Worm (Caenorhabditis elegans): Measurements from ENCODE around the gene Y75B8A.13.

ce11 chrIII:12230195-12230594 is 14.7 kb upstream of the Y75B8A.13 start:
- TF ChIP-seq T22C8.4 (GFP tag; IDR thresholded peaks at IDR 0.05) (no peak), flt-1 (GFP tag; IDR thresholded peaks at IDR 0.05) (no peak), ztf-29 (GFP tag; IDR thresholded peaks at IDR 0.05) (no peak), med-1 (GFP tag; optimal IDR thresholded peaks at IDR 0.05; ENCODE audit: insufficient read depth) (no peak), ztf-23 (GFP tag; IDR thresholded peaks at IDR 0.05) (no peak), tab-1 (GFP tag; IDR thresholded peaks at IDR 0.05) (no peak), klf-2 (GFP tag; conservative IDR thresholded peaks at IDR 0.05) (no peak), ref-1 (GFP tag; conservative IDR thresholded peaks at IDR 0.05) (no peak), cog-1 (tag; optimal IDR thresholded peaks at IDR 0.05) (no peak)

Data from whole organism, midembryonic.